Fruit fly (Drosophila melanogaster) whole organism: ENCODE data around the gene ergic53.

Experiments
- CG8478 ChIP-seq: fragments of >200 bp; optimal IDR thresholded peaks from 2 replicates; lab custom pipeline; 2018; ENCODE audit warnings: inconsistent platforms
- EcR ChIP-seq, 2 experiments: fragments of >200 bp; optimal IDR thresholded peaks; 2 replicates each; lab custom pipeline; 2017; ENCODE audit warnings: missing biosample characterization in 2 of 2, missing genetic modification characterization in 2 of 2, missing genetic modification reagents in 2 of 2
- pan ChIP-seq: fragments of >200 bp; optimal IDR thresholded peaks from 2 replicates; lab custom pipeline; 2017
- usp ChIP-seq: fragments of >200 bp; optimal IDR thresholded peaks from 2 replicates; lab custom pipeline; 2017; ENCODE audit warnings: missing biosample characterization, missing genetic modification characterization, mixed read lengths

- TF ChIP-seq EcR (GFP tag; optimal IDR thresholded peaks at IDR 0.05; lab: Kevin White, UChicago) (no peak), pan (no peak), CG8478 (no peak), usp (GFP tag; lab: Kevin White, UChicago) (no peak)
Measured at dm6 chr3L:8557018-8557417, 22.2 kb downstream of the ergic53 start.
